Fruit fly (Drosophila melanogaster) whole organism, embryonic: Measurements from ENCODE around the gene Dop2R.

Experiments
- Adf1 ChIP-seq: fragments of 200-800 bp; sonication (Bioruptor generic); IDR thresholded peaks from 2 replicates; pipeline ENCODE4 v1.3.6; 2022; ENCODE audit warnings: missing biosample characterization, missing genetic modification characterization
- CG10147 ChIP-seq: fragments of 200-800 bp; sonication (Bioruptor generic); optimal IDR thresholded peaks from 2 replicates; lab custom pipeline; 2019; ENCODE audit warnings: missing biosample characterization, mild to moderate bottlenecking, missing genetic modification characterization, moderate library complexity
- CG10209 ChIP-seq: fragments of 200-800 bp; sonication (Bioruptor generic); optimal IDR thresholded peaks from 3 replicates; lab custom pipeline; 2017; ENCODE audit warnings: missing biosample characterization, mild to moderate bottlenecking, missing genetic modification characterization, missing genetic modification reagents
- CG10267 ChIP-seq: fragments of 200-800 bp; sonication (Bioruptor generic); optimal IDR thresholded peaks from 2 replicates; lab custom pipeline; 2018; ENCODE audit warnings: missing biosample characterization, mild to moderate bottlenecking, missing genetic modification characterization, moderate library complexity
- CG10274 ChIP-seq: fragments of 200-800 bp; sonication (Bioruptor generic); optimal IDR thresholded peaks from 3 replicates; lab custom pipeline; 2017; ENCODE audit warnings: missing biosample characterization, mild to moderate bottlenecking, missing genetic modification characterization
- CG10543 ChIP-seq: fragments of 200-800 bp; sonication (Bioruptor generic); optimal IDR thresholded peaks from 3 replicates; lab custom pipeline; 2017; ENCODE audit warnings: missing biosample characterization, mild to moderate bottlenecking, missing genetic modification characterization, moderate library complexity
- CG11560 ChIP-seq: fragments of 200-800 bp; sonication (Bioruptor generic); IDR thresholded peaks from 3 replicates; pipeline ENCODE4 v1.3.6; 2022; ENCODE audit warnings: missing biosample characterization, missing genetic modification characterization
- CG1233 ChIP-seq: fragments of 200-800 bp; sonication (Bioruptor generic); optimal IDR thresholded peaks from 4 replicates; lab custom pipeline; 2018; ENCODE audit warnings: missing biosample characterization, mild to moderate bottlenecking, missing genetic modification characterization
- CG12942 ChIP-seq: fragments of 200-800 bp; sonication (Bioruptor generic); optimal IDR thresholded peaks from 3 replicates; lab custom pipeline; 2016; ENCODE audit warnings: missing biosample characterization, missing genetic modification characterization
- CG15514 ChIP-seq: fragments of 200-800 bp; sonication (Bioruptor generic); optimal IDR thresholded peaks from 3 replicates; lab custom pipeline; 2017; ENCODE audit warnings: missing biosample characterization, missing genetic modification characterization, mild to moderate bottlenecking, moderate library complexity, missing genetic modification reagents
- CG17385 ChIP-seq: fragments of 200-800 bp; sonication (Bioruptor generic); optimal IDR thresholded peaks from 3 replicates; lab custom pipeline; 2018; ENCODE audit warnings: missing biosample characterization, mild to moderate bottlenecking, missing genetic modification characterization
- CG18764 ChIP-seq: fragments of 200-800 bp; sonication (Bioruptor generic); optimal IDR thresholded peaks from 3 replicates; lab custom pipeline; 2016; ENCODE audit warnings: missing biosample characterization, missing genetic modification characterization
- CG7786 ChIP-seq: fragments of 200-800 bp; sonication (Bioruptor generic); optimal IDR thresholded peaks from 2 replicates; lab custom pipeline; 2016; ENCODE audit warnings: missing biosample characterization, missing genetic modification characterization
- CG8388 ChIP-seq: fragments of 200-800 bp; sonication (Bioruptor generic); optimal IDR thresholded peaks from 2 replicates; lab custom pipeline; 2019; ENCODE audit warnings: missing biosample characterization, mild to moderate bottlenecking, missing genetic modification characterization, moderate library complexity
- CG9215 ChIP-seq: fragments of 200-800 bp; sonication (Bioruptor generic); IDR thresholded peaks from 2 replicates; pipeline ENCODE4 v1.3.6; 2022; ENCODE audit warnings: missing biosample characterization, missing genetic modification characterization
- CG9437 ChIP-seq: fragments of 200-800 bp; sonication (Bioruptor generic); optimal IDR thresholded peaks from 2 replicates; lab custom pipeline; 2018; ENCODE audit warnings: missing biosample characterization, mild to moderate bottlenecking, missing genetic modification characterization
- CG9727 ChIP-seq: fragments of 200-800 bp; sonication (Bioruptor generic); optimal IDR thresholded peaks from 3 replicates; lab custom pipeline; 2017; ENCODE audit warnings: missing biosample characterization, mild to moderate bottlenecking, missing genetic modification characterization
- CG9932 ChIP-seq: fragments of 200-800 bp; sonication (Bioruptor generic); IDR thresholded peaks from 2 replicates; pipeline ENCODE4 v1.3.6; 2022; ENCODE audit warnings: missing biosample characterization, missing genetic modification characterization
- Camta ChIP-seq: fragments of 200-800 bp; sonication (Bioruptor generic); optimal IDR thresholded peaks from 2 replicates; lab custom pipeline; 2016; ENCODE audit warnings: missing biosample characterization, missing genetic modification characterization
- Chrac-16 ChIP-seq: fragments of 200-800 bp; sonication (Bioruptor generic); optimal IDR thresholded peaks from 3 replicates; lab custom pipeline; 2016; ENCODE audit warnings: missing biosample characterization, missing genetic modification characterization
- E2f2 ChIP-seq: fragments of 200-800 bp; sonication (Bioruptor generic); IDR thresholded peaks from 2 replicates; pipeline ENCODE4 v1.3.6; 2022; ENCODE audit warnings: missing biosample characterization, missing genetic modification characterization
- ERR ChIP-seq: fragments of 200-800 bp; sonication (Bioruptor generic); optimal IDR thresholded peaks from 2 replicates; lab custom pipeline; 2016; ENCODE audit warnings: missing biosample characterization, missing genetic modification characterization
- Fer1 ChIP-seq: fragments of 200-800 bp; sonication (Bioruptor generic); optimal IDR thresholded peaks from 2 replicates; lab custom pipeline; 2017; ENCODE audit warnings: missing biosample characterization, mild to moderate bottlenecking, missing genetic modification characterization
- Fer3 ChIP-seq: fragments of 200-800 bp; sonication (Bioruptor generic); optimal IDR thresholded peaks from 2 replicates; lab custom pipeline; 2018; ENCODE audit warnings: missing biosample characterization, mild to moderate bottlenecking, missing genetic modification characterization, moderate library complexity
- HmgZ ChIP-seq: fragments of 200-800 bp; sonication (Bioruptor generic); optimal IDR thresholded peaks from 2 replicates; lab custom pipeline; 2018; ENCODE audit warnings: missing biosample characterization, mild to moderate bottlenecking, missing genetic modification characterization
- Hmr ChIP-seq: fragments of 200-800 bp; sonication (Bioruptor generic); optimal IDR thresholded peaks from 3 replicates; lab custom pipeline; 2017; ENCODE audit warnings: mild to moderate bottlenecking, missing biosample characterization, missing genetic modification reagents, missing genetic modification characterization
- Hr3 ChIP-seq: fragments of 200-800 bp; sonication (Bioruptor generic); optimal IDR thresholded peaks from 3 replicates; lab custom pipeline; 2016; ENCODE audit warnings: missing biosample characterization, missing genetic modification characterization
- Hsf ChIP-seq: fragments of 200-800 bp; sonication (Bioruptor generic); optimal IDR thresholded peaks from 3 replicates; lab custom pipeline; 2016; ENCODE audit warnings: missing biosample characterization, missing genetic modification characterization
- Nf-YC ChIP-seq: fragments of 200-800 bp; optimal IDR thresholded peaks from 3 replicates; lab custom pipeline; 2019; ENCODE audit warnings: missing biosample characterization, mild to moderate bottlenecking, missing genetic modification characterization, moderate library complexity
- Ptx1 ChIP-seq: fragments of 200-800 bp; sonication (Bioruptor generic); IDR thresholded peaks from 2 replicates; pipeline ENCODE4 v1.3.6; 2022; ENCODE audit warnings: missing biosample characterization, missing genetic modification characterization
- Ravus ChIP-seq: fragments of 200-800 bp; sonication (Bioruptor generic); IDR thresholded peaks from 2 replicates; pipeline ENCODE4 v1.3.6; 2022; ENCODE audit warnings: missing biosample characterization, missing genetic modification characterization
- Side ChIP-seq: fragments of 200-800 bp; sonication (Bioruptor generic); optimal IDR thresholded peaks from 2 replicates; lab custom pipeline; 2016; ENCODE audit warnings: missing biosample characterization, missing genetic modification characterization
- Sox100B ChIP-seq: fragments of 200-800 bp; sonication (Bioruptor generic); optimal IDR thresholded peaks from 3 replicates; lab custom pipeline; 2018; ENCODE audit warnings: missing biosample characterization, mild to moderate bottlenecking, missing genetic modification characterization
- Sox102F ChIP-seq: fragments of 200-800 bp; sonication (Bioruptor generic); optimal IDR thresholded peaks from 2 replicates; lab custom pipeline; 2018; ENCODE audit warnings: missing biosample characterization, mild to moderate bottlenecking, missing genetic modification characterization, moderate library complexity
- Trl ChIP-seq, 3 experiments: fragments of >200 bp in 2 of 3; fragments of 200-800 bp in 1 of 3; sonication (Bioruptor generic) in 1 of 3; optimal IDR thresholded peaks; 2 replicates in 1 of 3; 3 replicates in 2 of 3; lab custom pipeline; 2016 to 2017; ENCODE audit warnings: missing biosample characterization in 1 of 3, missing genetic modification characterization in 1 of 3
- al ChIP-seq: fragments of 200-800 bp; sonication (Bioruptor generic); IDR thresholded peaks from 2 replicates; pipeline ENCODE4 v1.3.6; 2022; ENCODE audit warnings: missing biosample characterization, missing genetic modification characterization
- az2 ChIP-seq: fragments of 200-800 bp; sonication (Bioruptor generic); optimal IDR thresholded peaks from 3 replicates; lab custom pipeline; 2016; ENCODE audit warnings: missing biosample characterization, missing genetic modification characterization
- ci ChIP-seq: fragments of 200-800 bp; sonication (Bioruptor generic); IDR thresholded peaks from 3 replicates; pipeline ENCODE4 v1.3.6; 2022; ENCODE audit warnings: missing biosample characterization, missing genetic modification characterization
- dpn ChIP-seq, 2 experiments: fragments of 200-800 bp; sonication (Bioruptor generic); optimal IDR thresholded peaks; 3 replicates each; lab custom pipeline; 2016; ENCODE audit warnings: missing biosample characterization in 2 of 2, missing genetic modification characterization in 2 of 2
- eve ChIP-seq, 2 experiments: fragments of >200 bp; optimal IDR thresholded peaks; 2 replicates each; lab custom pipeline; 2017; ENCODE audit warnings: missing biosample characterization in 2 of 2, missing genetic modification characterization in 2 of 2
- ind ChIP-seq: fragments of 200-800 bp; sonication (Bioruptor generic); optimal IDR thresholded peaks from 3 replicates; lab custom pipeline; 2016; ENCODE audit warnings: missing biosample characterization, missing genetic modification characterization
- jigr1 ChIP-seq: fragments of 200-800 bp; sonication (Bioruptor generic); IDR thresholded peaks from 3 replicates; pipeline ENCODE4 v1.3.6; 2022; ENCODE audit warnings: missing biosample characterization, missing genetic modification characterization
- lmd ChIP-seq: fragments of 200-800 bp; sonication (Bioruptor generic); IDR thresholded peaks from 2 replicates; pipeline ENCODE4 v1.3.6; 2022; ENCODE audit warnings: missing biosample characterization, missing genetic modification characterization
- nmo ChIP-seq: fragments of 200-800 bp; sonication (Bioruptor generic); optimal IDR thresholded peaks from 2 replicates; lab custom pipeline; 2018; ENCODE audit warnings: missing biosample characterization, mild to moderate bottlenecking, missing genetic modification characterization, moderate library complexity
- onecut ChIP-seq: fragments of 200-800 bp; sonication (Bioruptor generic); IDR thresholded peaks from 2 replicates; pipeline ENCODE4 v1.3.6; 2022; ENCODE audit warnings: missing biosample characterization, missing genetic modification characterization
- org-1 ChIP-seq: fragments of 200-800 bp; sonication (Bioruptor generic); optimal IDR thresholded peaks from 2 replicates; lab custom pipeline; 2017; ENCODE audit warnings: missing biosample characterization, missing genetic modification characterization
- pnt ChIP-seq: fragments of 200-800 bp; sonication (Bioruptor generic); optimal IDR thresholded peaks from 3 replicates; lab custom pipeline; 2016; ENCODE audit warnings: missing biosample characterization, missing genetic modification characterization
- seq ChIP-seq: fragments of 200-800 bp; sonication (Bioruptor generic); IDR thresholded peaks from 2 replicates; pipeline ENCODE4 v1.3.6; 2022; ENCODE audit warnings: missing biosample characterization, missing genetic modification characterization
- sisA ChIP-seq: fragments of 200-800 bp; sonication (Bioruptor generic); IDR thresholded peaks from 2 replicates; pipeline ENCODE4 v1.3.6; 2022; ENCODE audit warnings: missing biosample characterization, missing genetic modification characterization
- sr ChIP-seq: fragments of 200-800 bp; sonication (Bioruptor generic); IDR thresholded peaks from 3 replicates; pipeline ENCODE4 v1.3.6; 2022; ENCODE audit warnings: missing biosample characterization, missing genetic modification characterization
- wdn ChIP-seq: fragments of 200-800 bp; sonication (Bioruptor generic); IDR thresholded peaks from 2 replicates; pipeline ENCODE4 v1.3.6; 2022; ENCODE audit warnings: missing biosample characterization, missing genetic modification characterization

The Dop2R gene

DNA sequence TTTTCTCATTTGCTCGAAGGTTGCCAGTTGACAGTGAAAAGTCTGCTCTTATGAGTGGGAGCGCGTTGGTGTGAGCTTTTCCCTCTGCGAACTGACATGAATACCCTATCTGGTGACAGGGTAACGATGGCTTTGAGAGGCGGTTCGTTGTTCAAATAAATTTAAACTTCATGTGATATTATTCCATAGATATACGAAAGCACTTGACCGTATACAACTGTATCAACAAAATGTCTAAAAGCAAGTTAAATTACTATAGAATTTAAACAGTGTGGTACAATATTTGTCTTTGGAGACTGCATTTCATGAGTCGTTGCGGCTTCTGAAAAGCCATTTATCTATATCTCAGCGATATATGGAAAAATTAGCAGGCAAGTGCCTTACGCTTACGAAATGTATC, 98.3 kb downstream of the Dop2R start (continued):
- TF ChIP-seq CG17385 (GFP tag; lab: Kevin White, UChicago), result peak; percentile 31
- TF ChIP-seq org-1 (GFP tag; lab: Kevin White, UChicago), result no peak
- peak; percentile 4 for TF ChIP-seq CG10274 (GFP tag; lab: Kevin White, UChicago)
- peak; percentile 14 for TF ChIP-seq Nf-YC (tag; lab: Kevin White, UChicago)
- no peak for TF ChIP-seq CG18764 (GFP tag; lab: Kevin White, UChicago)
- peak; percentile 16 for TF ChIP-seq CG8388 (GFP tag; lab: Kevin White, UChicago)
- TF ChIP-seq sisA, result no peak
- TF ChIP-seq Ravus (GFP tag; lab: Robert Waterston, UW), result no peak
- peak; percentile 11; the same call in 1 of the 2 replicates for TF ChIP-seq onecut (GFP tag; lab: Robert Waterston, UW)
- TF ChIP-seq wdn (GFP tag; lab: Robert Waterston, UW), result peak; percentile 49; the same call in 1 of the 2 replicates
- TF ChIP-seq nmo (GFP tag; lab: Kevin White, UChicago), result peak; percentile 42
- TF ChIP-seq CG10147, result peak; percentile 4
- peak; percentile 45 for TF ChIP-seq Hmr
- peak; percentile 50; the same call in 1 of the 3 replicates for TF ChIP-seq CG11560 (tag; lab: Robert Waterston, UW)
- 0 out of 2 replicates have a peak, but pooled peaks have one; percentile 27 for TF ChIP-seq CG9215 (GFP tag; lab: Robert Waterston, UW)
- TF ChIP-seq seq (GFP tag; lab: Robert Waterston, UW), result 0 out of 2 replicates have a peak, but pooled peaks have one; percentile 23
- TF ChIP-seq dpn (GFP tag; optimal IDR thresholded peaks at IDR 0.05; lab: Kevin White, UChicago), result peak; percentile 46 to 52
- no peak for TF ChIP-seq jigr1 (GFP tag; lab: Robert Waterston, UW)
- peak; percentile 21 for TF ChIP-seq CG9727 (GFP tag; lab: Kevin White, UChicago)
- peak; percentile 26 for TF ChIP-seq Fer1
- TF ChIP-seq al (GFP tag; lab: Robert Waterston, UW), result peak; percentile 40
- TF ChIP-seq Trl (optimal IDR thresholded peaks at IDR 0.05; lab: Kevin White, UChicago), result no peak
- peak; percentile 10 for TF ChIP-seq Trl (GFP tag; optimal IDR thresholded peaks at IDR 0.05; lab: Kevin White, UChicago)
- peak; percentile 27 for TF ChIP-seq CG9437 (GFP tag; lab: Kevin White, UChicago)
- TF ChIP-seq Side (GFP tag; lab: Kevin White, UChicago), result peak; percentile 2
- TF ChIP-seq az2 (GFP tag; lab: Kevin White, UChicago), result peak; percentile 34
- peak in 1 of 2 experiments; percentile 5 for TF ChIP-seq eve (GFP tag; optimal IDR thresholded peaks at IDR 0.05; lab: Kevin White, UChicago)
- TF ChIP-seq Sox100B (GFP tag; lab: Kevin White, UChicago), result peak; percentile 27
- TF ChIP-seq Chrac-16, result peak; percentile 17
- no peak for TF ChIP-seq CG10267 (tag; lab: Kevin White, UChicago)
- TF ChIP-seq CG7786 (GFP tag; lab: Kevin White, UChicago), result peak; percentile 0
- TF ChIP-seq CG9932 (GFP tag; lab: Robert Waterston, UW), result peak; percentile 39
- peak; percentile 57 for TF ChIP-seq lmd (GFP tag; lab: Robert Waterston, UW)
- TF ChIP-seq CG10543, result peak; percentile 43
- TF ChIP-seq pnt (GFP tag; lab: Kevin White, UChicago), result peak; percentile 27
- TF ChIP-seq ci, result peak; percentile 31; the same call in 1 of the 3 replicates
- peak; percentile 0 for TF ChIP-seq CG12942 (GFP tag; lab: Kevin White, UChicago)
- peak; percentile 39; the same call in 1 of the 2 replicates for TF ChIP-seq Ptx1 (GFP tag; lab: Robert Waterston, UW)
- peak; percentile 7 for TF ChIP-seq CG1233 (GFP tag; lab: Kevin White, UChicago)
- peak; percentile 48 for TF ChIP-seq Sox102F (GFP tag; lab: Kevin White, UChicago)
- peak; percentile 13 for TF ChIP-seq HmgZ (tag; lab: Kevin White, UChicago)
- 0 out of 3 replicates have a peak, but pooled peaks have one; percentile 12 for TF ChIP-seq sr (GFP tag; lab: Robert Waterston, UW)
- peak; percentile 19 for TF ChIP-seq Camta (GFP tag; lab: Kevin White, UChicago)
- peak; percentile 37; the same call in 1 of the 2 replicates for TF ChIP-seq Adf1
- peak; percentile 15 for TF ChIP-seq Hsf
- peak; percentile 15 for TF ChIP-seq Fer3
- TF ChIP-seq ind (GFP tag; lab: Kevin White, UChicago), result peak; percentile 1
- TF ChIP-seq ERR (GFP tag; lab: Kevin White, UChicago), result no peak
- TF ChIP-seq Hr3 (GFP tag; lab: Kevin White, UChicago), result peak; percentile 30
- peak; percentile 33 for TF ChIP-seq CG10209 (GFP tag; lab: Kevin White, UChicago)
- peak; percentile 10 for TF ChIP-seq CG15514 (GFP tag; lab: Kevin White, UChicago)
- TF ChIP-seq E2f2 (GFP tag; lab: Robert Waterston, UW), result peak; percentile 51
